Fruit fly (Drosophila melanogaster): ENCODE results near the gene pdm2.
A peak's percentile ranks its signal among the peaks of the same experiment; 100 is the strongest.

Gene pdm2

dm6 chr2L:12720430-12721396 lies 63.7 kb downstream of the pdm2 start:
- TF ChIP-seq CG31627 (GFP tag; optimal IDR thresholded peaks at IDR 0.05) (no peak), CG10669 (GFP tag; optimal IDR thresholded peaks at IDR 0.05) (peak; percentile 58), ss (GFP tag; optimal IDR thresholded peaks at IDR 0.05) (peak in 1 of 2 experiments; percentile 12), CG3032 (tag; optimal IDR thresholded peaks at IDR 0.05) (peak; percentile 40), topi (GFP tag; optimal IDR thresholded peaks at IDR 0.05) (peak; percentile 48), fd59A (GFP tag; optimal IDR thresholded peaks at IDR 0.05) (no peak), Sox14 (GFP tag; optimal IDR thresholded peaks at IDR 0.05) (peak; percentile 26), acj6 (GFP tag; optimal IDR thresholded peaks at IDR 0.05) (peak; percentile 23), Eip93F (GFP tag; optimal IDR thresholded peaks at IDR 0.05) (no peak), CG8632 (GFP tag; optimal IDR thresholded peaks at IDR 0.05) (no peak), OdsH (GFP tag; optimal IDR thresholded peaks at IDR 0.05) (peak; percentile 47), CG8119 (GFP tag; IDR thresholded peaks at IDR 0.05) (no peak), cyc (GFP tag; optimal IDR thresholded peaks at IDR 0.05) (peak; percentile 48), dac (GFP tag; optimal IDR thresholded peaks at IDR 0.05) (no peak), Ets96B (tag; optimal IDR thresholded peaks at IDR 0.05) (peak; percentile 54), dsx (GFP tag; optimal IDR thresholded peaks at IDR 0.05; ENCODE audit: poor library complexity, severe bottlenecking) (no peak), CG4318 (GFP tag; optimal IDR thresholded peaks at IDR 0.05) (no peak), lz (GFP tag; optimal IDR thresholded peaks at IDR 0.05) (peak; percentile 24), CG11902 (GFP tag; optimal IDR thresholded peaks at IDR 0.05) (no peak), Hr4 (GFP tag; optimal IDR thresholded peaks at IDR 0.05) (peak; percentile 53), spab (GFP tag; optimal IDR thresholded peaks at IDR 0.05) (peak; percentile 36), Sox102F (GFP tag; optimal IDR thresholded peaks at IDR 0.05) (no peak), eg (GFP tag; IDR thresholded peaks at IDR 0.05) (peak; percentile 61; the same call in 2 of the 3 replicates), vri (GFP tag; optimal IDR thresholded peaks at IDR 0.05) (peak; percentile 83), esn (GFP tag; optimal IDR thresholded peaks at IDR 0.05) (peak; percentile 42), net (GFP tag; optimal IDR thresholded peaks at IDR 0.05) (peak; percentile 29), CG3919 (GFP tag; optimal IDR thresholded peaks at IDR 0.05) (peak; percentile 26), svp (GFP tag) (peak; percentile 94), CG6163 (GFP tag; IDR thresholded peaks at IDR 0.05) (peak; percentile 67; the same call in 2 of the 3 replicates), CG6276 (GFP tag; optimal IDR thresholded peaks at IDR 0.05) (peak; percentile 51), CG6792 (GFP tag; optimal IDR thresholded peaks at IDR 0.05) (no peak), Hr39 (GFP tag; optimal IDR thresholded peaks at IDR 0.05) (no peak), Met (GFP tag; optimal IDR thresholded peaks at IDR 0.05) (peak; percentile 39), CG16779 (tag; optimal IDR thresholded peaks at IDR 0.05) (peak; percentile 9), CG8319 (GFP tag; optimal IDR thresholded peaks at IDR 0.05) (no peak), Smox (GFP tag; optimal IDR thresholded peaks at IDR 0.05) (no peak), CG11762 (GFP tag; optimal IDR thresholded peaks at IDR 0.05; ENCODE audit: insufficient read depth) (peak; percentile 11), Eip78C (GFP tag) (peak; percentile 88), Blimp-1 (GFP tag; optimal IDR thresholded peaks at IDR 0.05) (no peak), CG6808 (GFP tag; optimal IDR thresholded peaks at IDR 0.05) (no peak), fd85E (GFP tag; optimal IDR thresholded peaks at IDR 0.05) (no peak), Eip75B (GFP tag; optimal IDR thresholded peaks at IDR 0.05) (peak; percentile 15), salr (GFP tag; optimal IDR thresholded peaks at IDR 0.05) (no peak), CG11294 (GFP tag; IDR thresholded peaks at IDR 0.05) (peak; percentile 36; the same call in 1 of the 2 replicates), Gug (GFP tag; IDR thresholded peaks at IDR 0.05) (peak; percentile 32; the same call in 1 of the 2 replicates), CG15336 (GFP tag; IDR thresholded peaks at IDR 0.05) (peak; percentile 45; the same call in 1 of the 2 replicates), pdm3 (GFP tag; optimal IDR thresholded peaks at IDR 0.05) (no peak), CG34406 (GFP tag; optimal IDR thresholded peaks at IDR 0.05) (peak; percentile 6), Lpt (GFP tag; optimal IDR thresholded peaks at IDR 0.05) (peak; percentile 3)

Measured in whole organism, prepupa.